Worm (Caenorhabditis elegans) whole organism, mixed stage, embryonic: ENCODE data around the gene cyp-23A1.

ENCODE experiments used
- blmp-1 ChIP-seq: fragments of 150-350 bp; optimal IDR thresholded peaks from 2 replicates; lab custom pipeline; 2014; ENCODE audit warnings: missing biosample characterization, missing genetic modification characterization
- elt-1 ChIP-seq: sonication (generic microtip); optimal IDR thresholded peaks from 2 replicates; lab custom pipeline; 2017; ENCODE audit warnings: missing genetic modification characterization, mild to moderate bottlenecking, missing compliant biosample characterization, antibody characterized with exemption, moderate library complexity, borderline replicate concordance; ENCODE audit not compliant: insufficient read depth
- flh-1 ChIP-seq: fragments of 200-800 bp; sonication (Bioruptor generic); optimal IDR thresholded peaks from 2 replicates; lab custom pipeline; 2018; ENCODE audit warnings: mild to moderate bottlenecking, missing genetic modification characterization, moderate library complexity, missing compliant biosample characterization
- lin-13 ChIP-seq: fragments of 150-350 bp; optimal IDR thresholded peaks from 2 replicates; lab custom pipeline; 2014; ENCODE audit warnings: missing biosample characterization, missing genetic modification characterization
- mls-2 ChIP-seq: sonication (generic microtip); optimal IDR thresholded peaks from 2 replicates; lab custom pipeline; 2016; ENCODE audit warnings: mild to moderate bottlenecking, missing genetic modification characterization, moderate library complexity, missing compliant biosample characterization
- nhr-237 ChIP-seq: fragments of 150-350 bp; optimal IDR thresholded peaks from 2 replicates; lab custom pipeline; 2014; ENCODE audit warnings: missing biosample characterization, missing genetic modification characterization
- pha-4 ChIP-seq: fragments of 150-350 bp; optimal IDR thresholded peaks from 2 replicates; lab custom pipeline; 2018; ENCODE audit warnings: missing biosample characterization, missing genetic modification reagents, missing genetic modification characterization
- tbx-8 ChIP-seq: fragments of 200-800 bp; sonication (Bioruptor generic); optimal IDR thresholded peaks from 2 replicates; lab custom pipeline; 2018; ENCODE audit warnings: mild to moderate bottlenecking, missing genetic modification characterization, moderate library complexity, missing compliant biosample characterization
- unc-120 ChIP-seq: sonication (generic microtip); optimal IDR thresholded peaks from 2 replicates; lab custom pipeline; 2017; ENCODE audit warnings: missing genetic modification characterization, missing compliant biosample characterization; ENCODE audit not compliant: poor library complexity, severe bottlenecking
- unc-62 ChIP-seq: fragments of 150-350 bp; optimal IDR thresholded peaks from 2 replicates; lab custom pipeline; 2014; ENCODE audit warnings: missing biosample characterization, missing genetic modification reagents, missing genetic modification characterization

DNA sequence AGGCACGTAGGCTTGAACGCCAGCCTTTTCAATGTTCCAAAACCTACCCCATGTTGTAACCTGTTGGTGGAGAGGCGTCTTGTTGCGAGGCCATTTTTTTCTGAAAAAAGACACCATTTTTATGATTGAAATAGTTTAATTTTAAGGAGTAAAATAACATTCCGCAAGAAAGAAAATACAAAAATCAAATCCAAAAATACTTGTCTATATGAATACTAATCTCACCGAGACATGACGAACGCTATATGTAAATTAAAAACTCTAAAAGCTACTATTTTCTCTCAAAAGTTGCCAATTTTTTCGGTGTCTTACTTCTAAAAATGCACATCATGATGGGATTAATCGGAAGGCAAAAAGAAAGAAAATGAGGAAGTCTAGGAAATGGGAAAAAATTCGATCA, 30.0 kb upstream of the cyp-23A1 start, which contains the start of gene T05C1.2:
- no peak for TF ChIP-seq blmp-1 (tag; lab: Kevin White, UChicago)
- no peak for TF ChIP-seq pha-4 (tag; lab: Kevin White, UChicago)
- TF ChIP-seq unc-120 (tag; lab: Kevin White, UChicago) = no peak
- TF ChIP-seq tbx-8 = no peak
- TF ChIP-seq mls-2 (tag; lab: Kevin White, UChicago) = no peak
- no peak for TF ChIP-seq lin-13 (tag; lab: Kevin White, UChicago)
- no peak for TF ChIP-seq elt-1 (tag; lab: Kevin White, UChicago)
- no peak for TF ChIP-seq nhr-237 (tag; lab: Kevin White, UChicago)
- no peak for TF ChIP-seq flh-1 (GFP tag; lab: Kevin White, UChicago)
- no peak for TF ChIP-seq unc-62
